Worm (Caenorhabditis elegans): ENCODE measurements around the gene flp-7.

flp-7 gene

ce11 chrX:5896001-5896400 is 10.3 kb downstream of the flp-7 start:
- TF ChIP-seq elt-1 (tag; optimal IDR thresholded peaks at IDR 0.05) (no peak), fos-1 (tag; optimal IDR thresholded peaks at IDR 0.05) (no peak), ama-1 (optimal IDR thresholded peaks at IDR 0.05) (no peak), unc-62 (GFP tag; optimal IDR thresholded peaks at IDR 0.05) (no peak), ZK546.5 (tag; optimal IDR thresholded peaks at IDR 0.05) (no peak), mab-5 (tag; optimal IDR thresholded peaks at IDR 0.05) (no peak), nhr-12 (tag; optimal IDR thresholded peaks at IDR 0.05) (no peak), C34F6.9 (tag; optimal IDR thresholded peaks at IDR 0.05) (peak; percentile 18), mdl-1 (tag; optimal IDR thresholded peaks at IDR 0.05) (peak in 1 of 2 experiments; percentile 5), peb-1 (tag; optimal IDR thresholded peaks at IDR 0.05) (no peak), sma-9 (GFP tag; optimal IDR thresholded peaks at IDR 0.05) (peak; percentile 6), sma-9 (tag; optimal IDR thresholded peaks at IDR 0.05) (no peak), snpc-4 (tag; optimal IDR thresholded peaks at IDR 0.05) (no peak), nhr-10 (tag; optimal IDR thresholded peaks at IDR 0.05) (no peak), lin-11 (tag; optimal IDR thresholded peaks at IDR 0.05) (peak; percentile 12), nhr-6 (tag; optimal IDR thresholded peaks at IDR 0.05) (peak; percentile 21), lsy-2 (tag; optimal IDR thresholded peaks at IDR 0.05) (no peak)

- TF ChIP-seq nhr-129 (tag; optimal IDR thresholded peaks at IDR 0.05), result no peak
- no peak for TF ChIP-seq ZK546.5 (tag; optimal IDR thresholded peaks at IDR 0.05)
- no peak for TF ChIP-seq egl-27 (tag; optimal IDR thresholded peaks at IDR 0.05)
- no peak for TF ChIP-seq ztf-4 (tag; optimal IDR thresholded peaks at IDR 0.05)
- no peak for TF ChIP-seq nhr-77 (tag; optimal IDR thresholded peaks at IDR 0.05)
- TF ChIP-seq mdl-1 (tag; optimal IDR thresholded peaks at IDR 0.05), result no peak
- no peak for TF ChIP-seq alr-1 (tag; optimal IDR thresholded peaks at IDR 0.05)
- TF ChIP-seq sma-9 (GFP tag; optimal IDR thresholded peaks at IDR 0.05), result no peak
- no peak for TF ChIP-seq sma-9 (tag; optimal IDR thresholded peaks at IDR 0.05)
- no peak for TF ChIP-seq lsy-2 (tag; optimal IDR thresholded peaks at IDR 0.05)
- TF ChIP-seq ztf-1 (GFP tag; conservative IDR thresholded peaks at IDR 0.05), result no peak
These were observed 11.4 kb downstream of the flp-7 start, which contains the start of gene tbc-16 for ce11 chrX:5897038-5897437. tbc-16 (plus strand) TSS chrX:5897338.

ce11 chrX:5901499-5901898 is 15.8 kb downstream of the flp-7 start:
- TF ChIP-seq snpc-4 (tag; optimal IDR thresholded peaks at IDR 0.05) (no peak), unc-55 (GFP tag; optimal IDR thresholded peaks at IDR 0.05) (no peak), lin-11 (tag; optimal IDR thresholded peaks at IDR 0.05) (no peak), F13H6.1 (tag; optimal IDR thresholded peaks at IDR 0.05) (no peak), dmd-4 (tag; optimal IDR thresholded peaks at IDR 0.05) (no peak)

ce11 chrX:5903896-5904295 is 18.2 kb downstream of the flp-7 start:
- TF ChIP-seq nhr-23 (tag; optimal IDR thresholded peaks at IDR 0.05), result no peak
- TF ChIP-seq nhr-6 (tag; optimal IDR thresholded peaks at IDR 0.05), result no peak

ce11 chrX:5904603-5905081 is 19.0 kb downstream of the flp-7 start, which contains the start of gene nlp-49:
nlp-49 (plus strand) TSS chrX:5904653.
- TF ChIP-seq peb-1 (tag; optimal IDR thresholded peaks at IDR 0.05), result no peak
- no peak for TF ChIP-seq aly-2 (tag; optimal IDR thresholded peaks at IDR 0.05)
- no peak for TF ChIP-seq sma-9 (GFP tag; optimal IDR thresholded peaks at IDR 0.05)
- no peak for TF ChIP-seq sma-9 (tag; optimal IDR thresholded peaks at IDR 0.05)
- no peak for TF ChIP-seq nhr-10 (tag; optimal IDR thresholded peaks at IDR 0.05)

- no peak for TF ChIP-seq nhr-12 (tag; optimal IDR thresholded peaks at IDR 0.05)
- no peak for TF ChIP-seq lin-11 (tag; optimal IDR thresholded peaks at IDR 0.05)
- TF ChIP-seq gmeb-1 (tag; optimal IDR thresholded peaks at IDR 0.05), result no peak
- no peak for TF ChIP-seq elt-3 (tag; optimal IDR thresholded peaks at IDR 0.05)
- no peak for TF ChIP-seq ama-1 (optimal IDR thresholded peaks at IDR 0.05)
- TF ChIP-seq sma-3 (GFP tag; optimal IDR thresholded peaks at IDR 0.05), result no peak
- no peak for TF ChIP-seq sma-9 (GFP tag; optimal IDR thresholded peaks at IDR 0.05)
- no peak for TF ChIP-seq sma-9 (tag; optimal IDR thresholded peaks at IDR 0.05)
- TF ChIP-seq nhr-77 (tag; optimal IDR thresholded peaks at IDR 0.05), result no peak
- no peak for TF ChIP-seq lin-39 (tag; optimal IDR thresholded peaks at IDR 0.05)
- no peak for TF ChIP-seq ceh-16 (tag; optimal IDR thresholded peaks at IDR 0.05)
- no peak for TF ChIP-seq blmp-1 (tag; optimal IDR thresholded peaks at IDR 0.05; ENCODE audit: insufficient read depth)
- TF ChIP-seq crh-2 (tag; optimal IDR thresholded peaks at IDR 0.05), result no peak
- TF ChIP-seq nhr-129 (tag; optimal IDR thresholded peaks at IDR 0.05), result no peak
- no peak for TF ChIP-seq unc-62 (GFP tag; optimal IDR thresholded peaks at IDR 0.05)
- no peak for TF ChIP-seq aly-2 (tag; optimal IDR thresholded peaks at IDR 0.05)
- no peak for TF ChIP-seq mab-5 (tag; optimal IDR thresholded peaks at IDR 0.05)
These were observed 20.1 kb downstream of the flp-7 start for ce11 chrX:5905764-5906163.

Data from whole organism, L2 larva.